Worm (Caenorhabditis elegans) whole organism, L4 larva: Measurements from ENCODE around the gene F31F7.1.
A peak's percentile ranks its signal among the peaks of the same experiment; 100 is the strongest.

Experiments used
- F26F4.8 ChIP-seq: fragments of 200-800 bp; sonication (Bioruptor generic); conservative IDR thresholded peaks from 2 replicates; pipeline ENCODE4 v1.3.6; 2022; ENCODE audit warnings: missing genetic modification characterization, missing compliant biosample characterization
- Y105C5A.15 ChIP-seq: fragments of 200-800 bp; sonication (Bioruptor generic); IDR thresholded peaks from 2 replicates; pipeline ENCODE4 v1.3.6; 2022; ENCODE audit warnings: missing genetic modification characterization, missing compliant biosample characterization
- Y48G9A.11 ChIP-seq: fragments of 200-800 bp; sonication (Bioruptor generic); IDR thresholded peaks from 2 replicates; pipeline ENCODE4 v1.3.6; 2022; ENCODE audit warnings: missing genetic modification reagents, missing genetic modification characterization, missing compliant biosample characterization
- Y5F2A.4 ChIP-seq: fragments of 200-800 bp; sonication (Bioruptor generic); optimal IDR thresholded peaks from 2 replicates; lab custom pipeline; 2018; ENCODE audit warnings: mild to moderate bottlenecking, missing genetic modification characterization, missing compliant biosample characterization
- ZK337.2 ChIP-seq: fragments of 200-800 bp; sonication (Bioruptor generic); IDR thresholded peaks from 2 replicates; pipeline ENCODE4 v1.3.6; 2022; ENCODE audit warnings: missing genetic modification reagents, missing genetic modification characterization, missing compliant biosample characterization
- ZK546.5 ChIP-seq, 2 experiments: sonication (generic microtip); optimal IDR thresholded peaks; 2 replicates each; lab custom pipeline; 2017; ENCODE audit warnings: missing biosample characterization in 2 of 2, missing genetic modification characterization in 2 of 2
- aha-1 ChIP-seq: fragments of 150-350 bp; peaks from one replicate; lab custom pipeline; 2014; ENCODE audit warnings: missing biosample characterization, missing genetic modification characterization
- attf-4 ChIP-seq: sonication (generic microtip); optimal IDR thresholded peaks from 3 replicates; lab custom pipeline; 2017; ENCODE audit warnings: missing biosample characterization, missing genetic modification characterization
- ceh-62 ChIP-seq: sonication (generic microtip); optimal IDR thresholded peaks from 2 replicates; lab custom pipeline; 2017; ENCODE audit warnings: missing biosample characterization, missing genetic modification characterization
- cey-2 ChIP-seq: sonication (generic microtip); optimal IDR thresholded peaks from 3 replicates; lab custom pipeline; 2017; ENCODE audit warnings: missing genetic modification characterization, mild to moderate bottlenecking, missing compliant biosample characterization, antibody characterized with exemption, borderline replicate concordance; ENCODE audit not compliant: insufficient read depth
- daf-16 ChIP-seq, 3 experiments: sonication (generic microtip); optimal IDR thresholded peaks; 2 replicates each; lab custom pipeline; 2016 to 2017; ENCODE audit warnings: missing genetic modification characterization in 3 of 3, missing genetic modification reagents in 3 of 3, mild to moderate bottlenecking in 2 of 3, missing compliant biosample characterization in 2 of 3, missing biosample characterization in 1 of 3, moderate library complexity in 1 of 3
- dmd-6 ChIP-seq: fragments of 200-800 bp; sonication (Bioruptor generic); IDR thresholded peaks from 2 replicates; pipeline ENCODE4 v1.3.6; 2022; ENCODE audit warnings: missing genetic modification reagents, missing genetic modification characterization, missing compliant biosample characterization
- dmd-9 ChIP-seq: fragments of 200-800 bp; sonication (Bioruptor generic); IDR thresholded peaks from 2 replicates; pipeline ENCODE4 v1.3.6; 2022; ENCODE audit warnings: missing genetic modification reagents, missing genetic modification characterization, missing compliant biosample characterization
- dpl-1 ChIP-seq: fragments of 150-350 bp; optimal IDR thresholded peaks from 2 replicates; lab custom pipeline; 2014; ENCODE audit warnings: missing biosample characterization, missing genetic modification reagents, missing genetic modification characterization
- dve-1 ChIP-seq: sonication (generic microtip); optimal IDR thresholded peaks from 2 replicates; lab custom pipeline; 2017; ENCODE audit warnings: antibody characterized with exemption, mild to moderate bottlenecking, missing genetic modification characterization, missing compliant biosample characterization; ENCODE audit not compliant: insufficient read depth
- egl-43 ChIP-seq: fragments of 200-800 bp; sonication (Bioruptor generic); IDR thresholded peaks from 2 replicates; pipeline ENCODE4 v1.3.6; 2022; ENCODE audit warnings: missing genetic modification reagents, missing genetic modification characterization, missing compliant biosample characterization
- gei-8 ChIP-seq: fragments of 200-800 bp; sonication (Bioruptor generic); optimal IDR thresholded peaks from 2 replicates; lab custom pipeline; 2018; ENCODE audit warnings: mild to moderate bottlenecking, missing genetic modification characterization, missing compliant biosample characterization
- hif-1 ChIP-seq, 2 experiments: sonication (generic microtip); optimal IDR thresholded peaks; 2 replicates each; lab custom pipeline; 2016 to 2017; ENCODE audit warnings: missing compliant biosample characterization in 2 of 2, missing genetic modification characterization in 2 of 2, missing genetic modification reagents in 2 of 2, missing genotype in 2 of 2, mild to moderate bottlenecking in 1 of 2
- hlh-11 ChIP-seq: fragments of 200-800 bp; sonication (Bioruptor generic); optimal IDR thresholded peaks from 2 replicates; lab custom pipeline; 2018; ENCODE audit warnings: mild to moderate bottlenecking, missing genetic modification characterization, missing compliant biosample characterization
- hlh-30 ChIP-seq: sonication (generic microtip); optimal IDR thresholded peaks from 2 replicates; lab custom pipeline; 2017; ENCODE audit warnings: antibody characterized with exemption, mild to moderate bottlenecking, missing genetic modification characterization, missing compliant biosample characterization; ENCODE audit not compliant: insufficient read depth
- lin-1 ChIP-seq: fragments of 200-800 bp; sonication (Bioruptor generic); IDR thresholded peaks from 2 replicates; pipeline ENCODE4 v1.3.6; 2022; ENCODE audit warnings: missing genetic modification reagents, missing genetic modification characterization, missing compliant biosample characterization
- lin-13 ChIP-seq: fragments of 150-350 bp; optimal IDR thresholded peaks from 2 replicates; lab custom pipeline; 2014; ENCODE audit warnings: missing biosample characterization, missing genetic modification reagents, missing genetic modification characterization
- lin-15B ChIP-seq: fragments of 150-350 bp; sonication (generic microtip); optimal IDR thresholded peaks from 3 replicates; lab custom pipeline; 2014; ENCODE audit warnings: missing biosample characterization, missing genetic modification characterization
- lin-29 ChIP-seq: fragments of 200-800 bp; sonication (Bioruptor generic); IDR thresholded peaks from 2 replicates; pipeline ENCODE4 v1.3.6; 2022; ENCODE audit warnings: missing genetic modification reagents, missing genetic modification characterization, missing compliant biosample characterization
- lsy-2 ChIP-seq, 2 experiments: fragments of 150-350 bp in 1 of 2; sonication (generic microtip) in 1 of 2; optimal IDR thresholded peaks; 2 replicates each; lab custom pipeline; 2014 to 2017; ENCODE audit warnings: missing biosample characterization in 2 of 2, missing genetic modification characterization in 2 of 2
- mdl-1 ChIP-seq, 2 experiments: fragments of 150-350 bp in 1 of 2; sonication (generic microtip) in 1 of 2; optimal IDR thresholded peaks; 2 replicates each; lab custom pipeline; 2014 to 2017; ENCODE audit warnings: missing biosample characterization in 2 of 2, missing genetic modification characterization in 2 of 2
- mdt-29 ChIP-seq: fragments of 200-800 bp; sonication (Bioruptor generic); IDR thresholded peaks from 2 replicates; pipeline ENCODE4 v1.3.6; 2022; ENCODE audit warnings: missing genetic modification reagents, missing genetic modification characterization, missing compliant biosample characterization
- nhr-11 ChIP-seq: fragments of 150-350 bp; optimal IDR thresholded peaks from 2 replicates; lab custom pipeline; 2014; ENCODE audit warnings: missing biosample characterization, missing genetic modification characterization
- nhr-111 ChIP-seq: fragments of 200-800 bp; sonication (Bioruptor generic); optimal IDR thresholded peaks from 2 replicates; lab custom pipeline; 2018; ENCODE audit warnings: mild to moderate bottlenecking, missing genetic modification characterization, missing compliant biosample characterization
- nhr-25 ChIP-seq: sonication (generic microtip); optimal IDR thresholded peaks from 2 replicates; lab custom pipeline; 2017; ENCODE audit warnings: missing genetic modification characterization, mild to moderate bottlenecking, missing compliant biosample characterization, antibody characterized with exemption, moderate library complexity, borderline replicate concordance; ENCODE audit not compliant: insufficient read depth
- nhr-28 ChIP-seq: fragments of 150-350 bp; optimal IDR thresholded peaks from 2 replicates; lab custom pipeline; 2014; ENCODE audit warnings: missing biosample characterization, missing genetic modification characterization
- nhr-41 ChIP-seq: fragments of 200-800 bp; sonication (Bioruptor generic); IDR thresholded peaks from 2 replicates; pipeline ENCODE4 v1.3.6; 2022; ENCODE audit warnings: missing genetic modification reagents, missing genetic modification characterization, missing compliant biosample characterization
- nhr-42 ChIP-seq: fragments of 200-800 bp; sonication (Bioruptor generic); IDR thresholded peaks from 2 replicates; pipeline ENCODE4 v1.3.6; 2022; ENCODE audit warnings: missing genetic modification characterization, missing compliant biosample characterization
- nhr-76 ChIP-seq: fragments of 150-350 bp; optimal IDR thresholded peaks from 2 replicates; lab custom pipeline; 2014; ENCODE audit warnings: missing biosample characterization, missing genetic modification characterization
- php-3 ChIP-seq: fragments of 200-800 bp; sonication (Bioruptor generic); IDR thresholded peaks from 2 replicates; pipeline ENCODE4 v1.3.6; 2022; ENCODE audit warnings: missing genetic modification reagents, missing genetic modification characterization, missing compliant biosample characterization
- pqm-1 ChIP-seq: sonication (generic microtip); optimal IDR thresholded peaks from 2 replicates; lab custom pipeline; 2017; ENCODE audit warnings: missing biosample characterization, missing genetic modification characterization
- snpc-1.2 ChIP-seq: fragments of 200-800 bp; sonication (Bioruptor generic); IDR thresholded peaks from 2 replicates; pipeline ENCODE4 v1.3.6; 2022; ENCODE audit warnings: missing genetic modification reagents, missing genetic modification characterization, missing compliant biosample characterization
- spr-1 ChIP-seq: sonication (generic microtip); optimal IDR thresholded peaks from 2 replicates; lab custom pipeline; 2016; ENCODE audit warnings: mild to moderate bottlenecking, missing genetic modification characterization, missing compliant biosample characterization
- tag-97 ChIP-seq: fragments of 200-800 bp; sonication (Bioruptor generic); IDR thresholded peaks from 2 replicates; pipeline ENCODE4 v1.3.6; 2022; ENCODE audit warnings: missing genetic modification characterization, missing compliant biosample characterization
- tra-1 ChIP-seq: fragments of 200-800 bp; sonication (Bioruptor generic); IDR thresholded peaks from 2 replicates; pipeline ENCODE4 v1.3.6; 2022; ENCODE audit warnings: missing genetic modification reagents, missing genetic modification characterization, missing compliant biosample characterization
- unc-39 ChIP-seq: sonication (generic microtip); optimal IDR thresholded peaks from 2 replicates; lab custom pipeline; 2017; ENCODE audit warnings: missing biosample characterization, missing genetic modification characterization
- vab-7 ChIP-seq: fragments of 200-800 bp; sonication (Bioruptor generic); IDR thresholded peaks from 2 replicates; pipeline ENCODE4 v1.3.6; 2022; ENCODE audit warnings: missing genetic modification reagents, missing genetic modification characterization, missing compliant biosample characterization
- zfp-2 ChIP-seq: sonication (generic microtip); optimal IDR thresholded peaks from 2 replicates; lab custom pipeline; 2016; ENCODE audit warnings: mild to moderate bottlenecking, missing genetic modification characterization, missing compliant biosample characterization
- zip-11 ChIP-seq: fragments of 200-800 bp; sonication (Bioruptor generic); IDR thresholded peaks from 2 replicates; pipeline ENCODE4 v1.3.6; 2022; ENCODE audit warnings: missing genetic modification characterization, missing compliant biosample characterization
- zip-2 ChIP-seq: fragments of 150-350 bp; optimal IDR thresholded peaks from 2 replicates; lab custom pipeline; 2014; ENCODE audit warnings: missing biosample characterization, missing genetic modification characterization

F31F7.1 gene

DNA sequence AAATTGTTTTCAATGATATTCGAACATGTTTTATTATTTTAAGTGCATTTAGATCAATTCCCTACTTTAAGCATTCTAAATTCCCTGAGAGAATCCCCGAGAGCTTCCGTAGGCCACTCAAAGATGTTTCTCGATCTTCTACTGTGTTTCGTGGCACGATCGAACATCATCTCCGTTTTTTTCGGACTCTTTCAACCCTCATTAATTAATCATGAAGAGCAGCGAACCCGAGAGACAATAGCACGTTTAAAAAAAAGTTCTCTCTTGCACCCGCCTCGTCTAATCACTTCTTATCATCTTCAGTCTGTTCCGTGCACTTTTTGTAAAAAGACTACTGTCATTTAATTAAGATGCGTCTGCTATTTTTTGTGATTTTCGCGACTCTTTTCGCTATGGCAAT, 12.4 kb downstream of the F31F7.1 start, which contains the start of gene K12B6.11:
TSS of gene K12B6.11 (plus strand) at position 301 of the 400 bp plus-strand sequence.
- TF ChIP-seq dmd-6 = peak; percentile 25; the same call in 1 of the 2 replicates
- no peak for TF ChIP-seq aha-1 (tag; lab: Kevin White, UChicago)

DNA sequence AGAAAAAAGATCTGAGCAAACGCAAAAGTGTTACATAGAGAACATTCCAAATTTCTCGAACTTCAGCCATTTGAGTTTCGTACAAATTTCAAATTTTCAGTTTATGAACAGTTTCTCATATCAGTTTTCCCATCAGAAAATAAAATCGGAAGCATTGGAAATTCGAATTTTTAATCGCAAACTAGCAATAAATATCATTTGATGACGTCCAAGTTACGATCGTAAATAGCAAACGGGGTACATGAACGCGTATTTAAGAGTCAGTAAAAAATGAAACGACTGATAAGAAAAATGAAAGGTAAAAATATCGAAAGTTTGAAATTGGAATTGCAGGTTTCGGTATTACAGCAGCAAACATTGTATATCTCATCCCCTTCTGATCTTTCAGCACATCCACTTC, 15.1 kb downstream of the F31F7.1 start:
- TF ChIP-seq Y105C5A.15 (GFP tag; lab: Robert Waterston, UW) (no peak), dmd-6 (peak; percentile 30; the same call in 1 of the 2 replicates), nhr-42 (GFP tag; lab: Robert Waterston, UW) (no peak), gei-8 (GFP tag; lab: Kevin White, UChicago) (no peak), mdt-29 (no peak), pqm-1 (tag; lab: Kevin White, UChicago) (peak; percentile 54), nhr-28 (tag; lab: Kevin White, UChicago) (peak; percentile 7), dmd-9 (GFP tag; lab: Robert Waterston, UW) (no peak), php-3 (peak; percentile 93), zip-11 (GFP tag; lab: Robert Waterston, UW) (no peak), dpl-1 (GFP tag; lab: Kevin White, UChicago) (no peak), daf-16 (GFP tag; optimal IDR thresholded peaks at IDR 0.05; lab: Kevin White, UChicago) (no peak), daf-16 (tag; optimal IDR thresholded peaks at IDR 0.05; lab: Kevin White, UChicago) (peak; percentile 65), dve-1 (tag; lab: Kevin White, UChicago) (peak; percentile 52), cey-2 (tag; lab: Kevin White, UChicago) (no peak)

ce11 chrV:6292401-6292800, 16.2 kb downstream of the F31F7.1 start, which contains the start of gene K12B6.9:
Gene K12B6.9, minus strand, starts transcription at chrV:6292666.
- TF ChIP-seq zip-2 (tag; lab: Kevin White, UChicago) = no peak
- TF ChIP-seq hif-1 (tag; optimal IDR thresholded peaks at IDR 0.05; lab: Kevin White, UChicago) = no peak
- TF ChIP-seq php-3 = peak; percentile 61; the same call in 1 of the 2 replicates
- no peak for TF ChIP-seq unc-39
- TF ChIP-seq nhr-28 (tag; lab: Kevin White, UChicago) = peak; percentile 48
- no peak for TF ChIP-seq lin-29 (GFP tag; lab: Robert Waterston, UW)
- no peak for TF ChIP-seq tra-1
- peak; percentile 48 for TF ChIP-seq hlh-11 (tag; lab: Kevin White, UChicago)
- no peak for TF ChIP-seq ZK546.5 (tag; optimal IDR thresholded peaks at IDR 0.05; lab: Kevin White, UChicago)
- TF ChIP-seq ceh-62 (tag; lab: Kevin White, UChicago) = no peak
- TF ChIP-seq lin-1 (GFP tag; lab: Robert Waterston, UW) = no peak
- peak; percentile 34 for TF ChIP-seq aha-1 (tag; lab: Kevin White, UChicago)
- TF ChIP-seq lin-13 = no peak
- TF ChIP-seq vab-7 (GFP tag; lab: Robert Waterston, UW) = no peak
- no peak for TF ChIP-seq snpc-1.2
- no peak for TF ChIP-seq ZK337.2 (GFP tag; lab: Robert Waterston, UW)
- TF ChIP-seq attf-4 = no peak
- TF ChIP-seq lin-15B = no peak
- no peak for TF ChIP-seq nhr-41 (GFP tag; lab: Robert Waterston, UW)
- TF ChIP-seq hlh-30 = peak; percentile 36
- TF ChIP-seq nhr-76 (tag; lab: Kevin White, UChicago) = no peak
- no peak for TF ChIP-seq nhr-111
- no peak for TF ChIP-seq tag-97 (GFP tag; lab: Robert Waterston, UW)
- peak; percentile 39 for TF ChIP-seq dve-1 (tag; lab: Kevin White, UChicago)
- no peak for TF ChIP-seq spr-1
- no peak for TF ChIP-seq nhr-25
- no peak for TF ChIP-seq lsy-2 (tag; optimal IDR thresholded peaks at IDR 0.05; lab: Kevin White, UChicago)
- peak; percentile 76 for TF ChIP-seq pqm-1 (tag; lab: Kevin White, UChicago)
- no peak for TF ChIP-seq Y5F2A.4 (GFP tag; lab: Kevin White, UChicago)
- TF ChIP-seq Y48G9A.11 (GFP tag; lab: Robert Waterston, UW) = no peak
- TF ChIP-seq F26F4.8 = no peak
- TF ChIP-seq dmd-9 (GFP tag; lab: Robert Waterston, UW) = no peak
- TF ChIP-seq egl-43 = no peak
- TF ChIP-seq nhr-11 (tag; lab: Kevin White, UChicago) = no peak
- TF ChIP-seq zfp-2 = no peak
- TF ChIP-seq daf-16 (GFP tag; optimal IDR thresholded peaks at IDR 0.05; lab: Kevin White, UChicago) = no peak
- peak; percentile 43 for TF ChIP-seq daf-16 (tag; optimal IDR thresholded peaks at IDR 0.05; lab: Kevin White, UChicago)
- no peak for TF ChIP-seq mdl-1 (tag; optimal IDR thresholded peaks at IDR 0.05; lab: Kevin White, UChicago)
